Worm (Caenorhabditis elegans): ENCODE results near the gene ule-2.
A peak's percentile ranks its signal among the peaks of the same experiment; 100 is the strongest.

ule-2 gene

ce11 chrIV:14609774-14610173 is 25.2 kb upstream of the ule-2 start (continued):
- TF ChIP-seq lin-39 (tag; optimal IDR thresholded peaks at IDR 0.05) (no peak), lin-13 (GFP tag; optimal IDR thresholded peaks at IDR 0.05) (no peak), php-3 (GFP tag; IDR thresholded peaks at IDR 0.05) (peak; percentile 62; the same call in 1 of the 2 replicates), vab-7 (GFP tag; IDR thresholded peaks at IDR 0.05) (no peak), F37D6.2 (tag; optimal IDR thresholded peaks at IDR 0.05) (no peak), Y105C5A.15 (GFP tag; IDR thresholded peaks at IDR 0.05) (no peak), Y5F2A.4 (GFP tag; optimal IDR thresholded peaks at IDR 0.05) (no peak), rbr-2 (tag; optimal IDR thresholded peaks at IDR 0.05) (no peak), ztf-11 (tag; optimal IDR thresholded peaks at IDR 0.05) (no peak), hlh-11 (tag; optimal IDR thresholded peaks at IDR 0.05) (peak; percentile 60), pqm-1 (tag; optimal IDR thresholded peaks at IDR 0.05) (peak; percentile 12), Y48G9A.11 (GFP tag; IDR thresholded peaks at IDR 0.05) (no peak), dve-1 (tag; optimal IDR thresholded peaks at IDR 0.05; ENCODE audit: insufficient read depth) (peak; percentile 80), hmg-1.1 (GFP tag; IDR thresholded peaks at IDR 0.05) (no peak), nhr-28 (tag; optimal IDR thresholded peaks at IDR 0.05) (peak; percentile 98), ceh-28 (tag; optimal IDR thresholded peaks at IDR 0.05) (no peak), F26F4.8 (GFP tag; conservative IDR thresholded peaks at IDR 0.05) (no peak), dmd-9 (GFP tag; IDR thresholded peaks at IDR 0.05) (no peak), nhr-48 (tag; optimal IDR thresholded peaks at IDR 0.05) (peak; percentile 37), zfp-2 (tag; optimal IDR thresholded peaks at IDR 0.05) (no peak), ceh-62 (tag; optimal IDR thresholded peaks at IDR 0.05) (no peak), zip-11 (GFP tag; IDR thresholded peaks at IDR 0.05) (no peak), nhr-25 (tag; optimal IDR thresholded peaks at IDR 0.05; ENCODE audit: borderline replicate concordance, insufficient read depth) (no peak), ctbp-1 (GFP tag; IDR thresholded peaks at IDR 0.05) (no peak), nhr-111 (GFP tag; optimal IDR thresholded peaks at IDR 0.05) (no peak), lin-38 (GFP tag; IDR thresholded peaks at IDR 0.05) (no peak), lin-15B (tag; optimal IDR thresholded peaks at IDR 0.05) (no peak), ceh-44 (GFP tag; IDR thresholded peaks at IDR 0.05) (no peak), aly-2 (tag; optimal IDR thresholded peaks at IDR 0.05) (no peak), set-16 (GFP tag; IDR thresholded peaks at IDR 0.05) (no peak), daf-19 (GFP tag; conservative IDR thresholded peaks at IDR 0.05) (no peak), unc-130 (GFP tag; optimal IDR thresholded peaks at IDR 0.05) (no peak), hlh-30 (tag; optimal IDR thresholded peaks at IDR 0.05; ENCODE audit: insufficient read depth) (peak; percentile 94), fkh-10 (GFP tag; optimal IDR thresholded peaks at IDR 0.05) (no peak), arid-1 (GFP tag; conservative IDR thresholded peaks at IDR 0.05) (no peak), ama-1 (optimal IDR thresholded peaks at IDR 0.05) (no peak), D1046.2 (GFP tag; IDR thresholded peaks at IDR 0.05) (no peak), unc-62 (GFP tag; optimal IDR thresholded peaks at IDR 0.05 in 1 of 2) (no peak), unc-62 (tag; optimal IDR thresholded peaks at IDR 0.05) (no peak), egl-27 (tag; optimal IDR thresholded peaks at IDR 0.05) (no peak), sdz-12 (GFP tag; optimal IDR thresholded peaks at IDR 0.05) (no peak), ceh-20 (GFP tag; IDR thresholded peaks at IDR 0.05) (no peak), zag-1 (tag; optimal IDR thresholded peaks at IDR 0.05) (no peak), mxl-3 (GFP tag; optimal IDR thresholded peaks at IDR 0.05) (no peak), lin-1 (GFP tag; IDR thresholded peaks at IDR 0.05) (no peak), mes-2 (tag; optimal IDR thresholded peaks at IDR 0.05; ENCODE audit: poor library complexity, severe bottlenecking) (no peak), gei-8 (GFP tag; optimal IDR thresholded peaks at IDR 0.05) (no peak), T20F7.1 (GFP tag; optimal IDR thresholded peaks at IDR 0.05) (no peak), snpc-4 (tag; optimal IDR thresholded peaks at IDR 0.05) (no peak), ces-1 (GFP tag; optimal IDR thresholded peaks at IDR 0.05) (no peak), saeg-2 (GFP tag; IDR thresholded peaks at IDR 0.05) (no peak), unc-39 (tag; optimal IDR thresholded peaks at IDR 0.05) (no peak)

All from whole organism, L4 larva.